Worm (Caenorhabditis elegans) whole organism, L2 larva: ENCODE data around the gene fbxc-54.

Source experiments
- C34F6.9 ChIP-seq: fragments of 150-350 bp; optimal IDR thresholded peaks from 2 replicates; lab custom pipeline; 2014; ENCODE audit warnings: missing biosample characterization, missing genetic modification characterization
- F13H6.1 ChIP-seq: sonication (generic microtip); optimal IDR thresholded peaks from 2 replicates; lab custom pipeline; 2016; ENCODE audit warnings: missing genetic modification characterization, missing compliant biosample characterization
- R02D3.7 ChIP-seq: fragments of 150-350 bp; optimal IDR thresholded peaks from 2 replicates; lab custom pipeline; 2014; ENCODE audit warnings: missing biosample characterization, missing genetic modification characterization
- Y55F3AM.14 ChIP-seq: fragments of 200-800 bp; sonication (Bioruptor generic); optimal IDR thresholded peaks from 2 replicates; lab custom pipeline; 2018; ENCODE audit warnings: mild to moderate bottlenecking, missing genetic modification characterization, missing compliant biosample characterization
- ZK546.5 ChIP-seq: sonication (generic microtip); optimal IDR thresholded peaks from 2 replicates; lab custom pipeline; 2017; ENCODE audit warnings: missing biosample characterization, missing genetic modification characterization
- alr-1 ChIP-seq: fragments of 150-350 bp; optimal IDR thresholded peaks from 2 replicates; lab custom pipeline; 2014; ENCODE audit warnings: missing biosample characterization, missing genetic modification characterization
- aly-2 ChIP-seq: fragments of 150-350 bp; optimal IDR thresholded peaks from 2 replicates; lab custom pipeline; 2014; ENCODE audit warnings: missing biosample characterization, missing genetic modification characterization
- ama-1 ChIP-seq: fragments of 150-350 bp; optimal IDR thresholded peaks from 2 replicates; lab custom pipeline; 2018; ENCODE audit warnings: inconsistent platforms
- blmp-1 ChIP-seq: sonication (generic microtip); optimal IDR thresholded peaks from 2 replicates; lab custom pipeline; 2017; ENCODE audit warnings: missing genetic modification characterization, mild to moderate bottlenecking, missing compliant biosample characterization, antibody characterized with exemption, moderate library complexity; ENCODE audit not compliant: insufficient read depth
- ceh-16 ChIP-seq: fragments of 150-350 bp; optimal IDR thresholded peaks from 2 replicates; lab custom pipeline; 2014; ENCODE audit warnings: missing biosample characterization, missing genetic modification characterization
- crh-2 ChIP-seq: sonication (generic microtip); optimal IDR thresholded peaks from 2 replicates; lab custom pipeline; 2017; ENCODE audit warnings: missing biosample characterization, missing genetic modification characterization
- dmd-4 ChIP-seq: sonication (generic microtip); optimal IDR thresholded peaks from 2 replicates; lab custom pipeline; 2017; ENCODE audit warnings: missing biosample characterization, missing genetic modification characterization
- elt-1 ChIP-seq: fragments of 150-350 bp; optimal IDR thresholded peaks from 2 replicates; lab custom pipeline; 2014; ENCODE audit warnings: missing biosample characterization, missing genetic modification characterization
- elt-3 ChIP-seq: sonication (generic microtip); optimal IDR thresholded peaks from 2 replicates; lab custom pipeline; 2017; ENCODE audit warnings: missing biosample characterization, missing genetic modification characterization
- fos-1 ChIP-seq: fragments of 150-350 bp; optimal IDR thresholded peaks from 2 replicates; lab custom pipeline; 2014; ENCODE audit warnings: missing biosample characterization, missing genetic modification characterization
- lin-13 ChIP-seq: fragments of 150-350 bp; optimal IDR thresholded peaks from 2 replicates; lab custom pipeline; 2014; ENCODE audit warnings: missing biosample characterization, missing genetic modification reagents, missing genetic modification characterization
- lin-39 ChIP-seq: fragments of 150-350 bp; optimal IDR thresholded peaks from 2 replicates; lab custom pipeline; 2014; ENCODE audit warnings: missing biosample characterization, missing genetic modification reagents, missing genetic modification characterization
- lsy-2 ChIP-seq, 2 experiments: fragments of 150-350 bp in 1 of 2; sonication (generic microtip) in 1 of 2; optimal IDR thresholded peaks; 2 replicates each; lab custom pipeline; 2014 to 2017; ENCODE audit warnings: missing biosample characterization in 2 of 2, missing genetic modification characterization in 2 of 2
- mab-5 ChIP-seq: fragments of 150-350 bp; optimal IDR thresholded peaks from 2 replicates; lab custom pipeline; 2014; ENCODE audit warnings: missing biosample characterization, missing genetic modification characterization
- mdl-1 ChIP-seq, 2 experiments: fragments of 150-350 bp in 1 of 2; sonication (generic microtip) in 1 of 2; optimal IDR thresholded peaks; 2 replicates each; lab custom pipeline; 2017; ENCODE audit warnings: missing biosample characterization in 2 of 2, missing genetic modification characterization in 2 of 2
- nhr-10 ChIP-seq: sonication (generic microtip); optimal IDR thresholded peaks from 2 replicates; lab custom pipeline; 2017; ENCODE audit warnings: missing biosample characterization, missing genetic modification characterization
- nhr-11 ChIP-seq: fragments of 150-350 bp; optimal IDR thresholded peaks from 2 replicates; lab custom pipeline; 2014; ENCODE audit warnings: missing biosample characterization, missing genetic modification characterization
- nhr-12 ChIP-seq: fragments of 150-350 bp; optimal IDR thresholded peaks from 2 replicates; lab custom pipeline; 2014; ENCODE audit warnings: missing biosample characterization, missing genetic modification characterization
- nhr-21 ChIP-seq: fragments of 150-350 bp; optimal IDR thresholded peaks from 2 replicates; lab custom pipeline; 2014; ENCODE audit warnings: missing biosample characterization, missing genetic modification characterization
- nhr-23 ChIP-seq: fragments of 150-350 bp; optimal IDR thresholded peaks from 2 replicates; lab custom pipeline; 2014; ENCODE audit warnings: missing biosample characterization, missing genetic modification reagents, missing genetic modification characterization
- nhr-237 ChIP-seq: fragments of 150-350 bp; optimal IDR thresholded peaks from 2 replicates; lab custom pipeline; 2014; ENCODE audit warnings: missing biosample characterization, missing genetic modification characterization
- nhr-25 ChIP-seq: fragments of 150-350 bp; sonication (generic microtip); optimal IDR thresholded peaks from 3 replicates; lab custom pipeline; 2014; ENCODE audit warnings: missing biosample characterization, missing genetic modification characterization
- nhr-6 ChIP-seq: fragments of 150-350 bp; optimal IDR thresholded peaks from 2 replicates; lab custom pipeline; 2014; ENCODE audit warnings: missing biosample characterization, missing genetic modification characterization
- nhr-77 ChIP-seq: fragments of 150-350 bp; optimal IDR thresholded peaks from 2 replicates; lab custom pipeline; 2014; ENCODE audit warnings: missing biosample characterization, missing genetic modification characterization
- peb-1 ChIP-seq: fragments of 150-350 bp; optimal IDR thresholded peaks from 2 replicates; lab custom pipeline; 2014; ENCODE audit warnings: missing biosample characterization, missing genetic modification characterization
- sem-4 ChIP-seq: fragments of 150-350 bp; optimal IDR thresholded peaks from 2 replicates; lab custom pipeline; 2014; ENCODE audit warnings: missing biosample characterization, missing genetic modification reagents, missing genetic modification characterization
- sma-9 ChIP-seq, 2 experiments: fragments of 150-350 bp in 1 of 2; sonication (generic microtip) in 1 of 2; optimal IDR thresholded peaks; 2 replicates each; lab custom pipeline; 2014 to 2016; ENCODE audit warnings: missing genetic modification characterization in 2 of 2, mild to moderate bottlenecking in 1 of 2, missing biosample characterization in 1 of 2, missing compliant biosample characterization in 1 of 2, missing genetic modification reagents in 1 of 2, moderate library complexity in 1 of 2
- snpc-4 ChIP-seq: fragments of 150-350 bp; optimal IDR thresholded peaks from 2 replicates; lab custom pipeline; 2014; ENCODE audit warnings: missing biosample characterization, missing genetic modification characterization
- unc-39 ChIP-seq: fragments of 150-350 bp; optimal IDR thresholded peaks from 2 replicates; lab custom pipeline; 2014; ENCODE audit warnings: missing biosample characterization, missing genetic modification characterization
- unc-55 ChIP-seq: fragments of 150-350 bp; sonication (generic microtip); optimal IDR thresholded peaks from 3 replicates; lab custom pipeline; 2014; ENCODE audit warnings: missing biosample characterization, missing genetic modification reagents, missing genetic modification characterization
- unc-62 ChIP-seq: fragments of 150-350 bp; optimal IDR thresholded peaks from 2 replicates; lab custom pipeline; 2014; ENCODE audit warnings: missing biosample characterization, missing genetic modification reagents, missing genetic modification characterization
- zag-1 ChIP-seq: fragments of 150-350 bp; optimal IDR thresholded peaks from 2 replicates; lab custom pipeline; 2014; ENCODE audit warnings: missing biosample characterization, missing genetic modification characterization
- ztf-11 ChIP-seq: sonication (generic microtip); optimal IDR thresholded peaks from 2 replicates; lab custom pipeline; 2017; ENCODE audit warnings: missing biosample characterization, missing genetic modification characterization

Gene fbxc-54

DNA sequence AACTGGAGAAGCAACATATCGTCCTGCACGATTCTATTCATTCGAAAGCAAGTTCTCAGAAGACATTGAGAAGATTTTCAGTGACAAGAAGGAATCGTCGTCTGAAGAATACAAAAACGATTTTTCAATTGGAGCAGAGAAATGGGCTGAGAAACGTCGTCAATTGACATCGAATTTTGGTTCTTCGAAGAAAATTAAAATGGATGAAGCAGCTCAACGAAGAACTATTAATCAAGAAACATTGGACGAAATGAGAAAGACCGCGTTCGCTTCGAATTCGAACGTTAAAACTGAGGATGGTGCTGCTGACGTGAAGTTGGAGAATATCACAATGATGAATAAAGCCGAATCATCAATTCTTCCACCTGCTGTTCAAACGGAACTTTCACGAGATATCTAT lies 14.6 kb downstream of the fbxc-54 start, which contains the start of gene rpt-4:
rpt-4 (minus strand) TSS at position 101 of the 400 bp plus-strand sequence.
- TF ChIP-seq nhr-6 (tag; lab: Kevin White, UChicago) (no peak), mab-5 (tag; lab: Kevin White, UChicago) (no peak), elt-3 (tag; lab: Kevin White, UChicago) (no peak), unc-62 (GFP tag; lab: Kevin White, UChicago) (no peak), alr-1 (no peak), zag-1 (no peak), mdl-1 (tag; optimal IDR thresholded peaks at IDR 0.05; lab: Kevin White, UChicago) (no peak), unc-55 (no peak), blmp-1 (tag; lab: Kevin White, UChicago) (no peak), nhr-21 (tag; lab: Kevin White, UChicago) (no peak), elt-1 (tag; lab: Kevin White, UChicago) (no peak), R02D3.7 (tag; lab: Kevin White, UChicago) (no peak)
- TF ChIP-seq, all 48 proteins: peak for 0

DNA sequence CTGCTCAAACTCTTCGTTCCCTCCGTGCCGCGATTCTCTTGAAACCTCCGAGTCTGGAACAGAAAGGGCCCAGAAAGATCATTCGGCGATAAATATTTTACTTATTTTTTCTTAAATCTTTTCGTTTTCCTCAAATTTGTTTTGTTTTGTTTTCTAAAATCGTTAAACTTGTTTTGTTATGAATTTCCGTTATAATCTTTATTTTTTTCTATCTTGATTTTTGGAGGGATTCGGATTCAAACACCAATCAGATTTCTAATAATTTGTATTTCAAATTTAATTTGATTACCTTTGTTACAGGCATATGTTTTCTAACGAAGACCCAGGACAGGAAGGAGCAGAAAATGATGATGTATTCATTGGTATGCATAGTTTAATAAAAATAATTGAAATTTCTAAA lies 15.8 kb downstream of the fbxc-54 start, which contains the start of gene C23H3.5:
C23H3.5 (plus strand) TSS at position 301 of the 400 bp plus-strand sequence.
- TF ChIP-seq nhr-11 (tag; lab: Kevin White, UChicago), result no peak
- no peak for TF ChIP-seq nhr-237 (tag; lab: Kevin White, UChicago)
- TF ChIP-seq peb-1 (tag; lab: Kevin White, UChicago), result no peak
- no peak for TF ChIP-seq C34F6.9
- no peak for TF ChIP-seq ztf-11 (tag; lab: Kevin White, UChicago)
- no peak for TF ChIP-seq alr-1
- TF ChIP-seq lsy-2 (tag; optimal IDR thresholded peaks at IDR 0.05; lab: Kevin White, UChicago), result no peak
- TF ChIP-seq nhr-23, result no peak
- TF ChIP-seq dmd-4 (tag; lab: Kevin White, UChicago), result no peak
- no peak for TF ChIP-seq sem-4 (tag; lab: Kevin White, UChicago)
- no peak for TF ChIP-seq lin-13 (GFP tag; lab: Kevin White, UChicago)
- no peak for TF ChIP-seq R02D3.7 (tag; lab: Kevin White, UChicago)
- no peak for TF ChIP-seq Y55F3AM.14 (GFP tag; lab: Kevin White, UChicago)
- no peak for TF ChIP-seq nhr-10 (tag; lab: Kevin White, UChicago)
- TF ChIP-seq sma-9 (GFP tag; optimal IDR thresholded peaks at IDR 0.05; lab: Kevin White, UChicago), result no peak
- no peak for TF ChIP-seq sma-9 (tag; optimal IDR thresholded peaks at IDR 0.05; lab: Kevin White, UChicago)
- no peak for TF ChIP-seq elt-3 (tag; lab: Kevin White, UChicago)
- TF ChIP-seq ceh-16 (tag; lab: Kevin White, UChicago), result no peak

ce11 chrII:50862-51261 lies 19.3 kb downstream of the fbxc-54 start:
- TF ChIP-seq crh-2 (tag; lab: Kevin White, UChicago), result peak; percentile 11
- TF ChIP-seq lsy-2 (tag; optimal IDR thresholded peaks at IDR 0.05; lab: Kevin White, UChicago), result no peak
- peak; percentile 74 for TF ChIP-seq fos-1 (tag; lab: Kevin White, UChicago)
- peak; percentile 10 for TF ChIP-seq lin-13 (GFP tag; lab: Kevin White, UChicago)

DNA sequence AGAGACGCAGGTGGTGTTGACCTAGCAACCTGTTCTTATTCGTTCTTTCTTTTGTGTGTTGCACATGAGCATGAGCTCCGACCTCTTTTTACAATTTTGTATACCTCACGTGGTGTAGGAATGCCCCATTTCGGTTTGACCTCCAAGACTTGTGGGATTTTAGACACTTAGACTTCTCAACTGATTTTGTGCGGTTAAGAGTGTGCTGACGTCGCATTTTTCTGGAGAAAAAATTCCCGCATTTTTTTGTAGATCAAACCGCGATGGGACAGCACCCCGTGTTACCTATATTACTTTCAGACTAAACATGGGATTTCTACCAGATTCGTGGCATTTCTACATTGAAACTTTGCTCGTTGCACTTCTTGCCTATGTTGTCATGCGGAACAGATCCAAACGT lies 19.8 kb downstream of the fbxc-54 start, which contains the start of gene sptl-1:
sptl-1 (plus strand) TSS at position 301 of the 400 bp plus-strand sequence.
- TF ChIP-seq peb-1 (tag; lab: Kevin White, UChicago) (no peak), ZK546.5 (tag; lab: Kevin White, UChicago) (no peak), lsy-2 (tag; optimal IDR thresholded peaks at IDR 0.05; lab: Kevin White, UChicago) (no peak), F13H6.1 (tag; lab: Kevin White, UChicago) (no peak), lin-39 (tag; lab: Kevin White, UChicago) (no peak), nhr-23 (no peak), aly-2 (tag; lab: Kevin White, UChicago) (no peak), ama-1 (lab: Kevin White, UChicago) (no peak), blmp-1 (tag; lab: Kevin White, UChicago) (no peak), nhr-10 (tag; lab: Kevin White, UChicago) (no peak), nhr-25 (tag; lab: Kevin White, UChicago) (no peak), ceh-16 (tag; lab: Kevin White, UChicago) (no peak), fos-1 (tag; lab: Kevin White, UChicago) (no peak), elt-3 (tag; lab: Kevin White, UChicago) (no peak), nhr-12 (tag; lab: Kevin White, UChicago) (no peak), unc-39 (tag; lab: Kevin White, UChicago) (no peak), nhr-77 (no peak), snpc-4 (no peak)
